Worm (Caenorhabditis elegans): ENCODE measurements around the gene ncs-7.

DNA sequence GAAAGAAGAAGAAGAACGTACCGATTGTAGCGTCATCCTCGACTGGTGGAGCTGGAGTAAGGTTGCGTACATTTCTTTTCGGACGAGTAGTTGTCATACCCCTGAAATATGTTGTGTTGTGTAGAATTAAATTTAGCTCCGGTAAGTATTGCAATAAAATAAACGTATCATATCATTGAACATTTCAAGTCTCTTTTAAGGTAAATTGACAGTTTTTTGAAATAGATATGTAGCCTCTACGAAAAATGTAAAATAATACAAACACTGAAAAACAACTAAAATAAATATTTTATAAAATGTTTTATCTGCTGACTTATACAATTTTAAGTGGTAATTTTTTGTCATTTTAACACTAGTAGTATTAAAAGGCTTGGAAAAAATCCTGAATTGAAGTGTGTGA, 4.4 kb upstream of the ncs-7 start, which contains the start of gene C16H3.3:
- TF ChIP-seq W03F9.2 (tag; optimal IDR thresholded peaks at IDR 0.05) (no peak), dao-5 (tag; optimal IDR thresholded peaks at IDR 0.05) (no peak), him-1 (tag; optimal IDR thresholded peaks at IDR 0.05) (no peak)
